Worm (Caenorhabditis elegans): ENCODE results near the gene chil-13.
A peak's percentile ranks its signal among the peaks of the same experiment; 100 is the strongest.

chil-13 gene

ce11 chrII:9416381-9417276 is 21.5 kb downstream of the chil-13 start, which contains the start of the genes gss-1 and chch-3 (continued):
- TF ChIP-seq nhr-47 (tag; optimal IDR thresholded peaks at IDR 0.05): peak; percentile 74
- TF ChIP-seq nhr-84 (tag; optimal IDR thresholded peaks at IDR 0.05): no peak
- no peak for TF ChIP-seq nhr-76 (tag; optimal IDR thresholded peaks at IDR 0.05)
- TF ChIP-seq dpl-1 (GFP tag; optimal IDR thresholded peaks at IDR 0.05): peak; percentile 44 to 77 (median 75)
- no peak for TF ChIP-seq hpl-2 (GFP tag; optimal IDR thresholded peaks at IDR 0.05)
- no peak for TF ChIP-seq lir-3 (tag; optimal IDR thresholded peaks at IDR 0.05; ENCODE audit: poor library complexity)
- TF ChIP-seq sox-4 (tag; optimal IDR thresholded peaks at IDR 0.05): no peak
- peak; percentile 42 for TF ChIP-seq fkh-8 (tag; optimal IDR thresholded peaks at IDR 0.05)
- peak; percentile 68 for TF ChIP-seq skn-1 (tag; optimal IDR thresholded peaks at IDR 0.05)
- no peak for TF ChIP-seq sup-37 (GFP tag; optimal IDR thresholded peaks at IDR 0.05)
- TF ChIP-seq ets-5 (GFP tag; IDR thresholded peaks at IDR 0.05): no peak
- peak; percentile 77 for TF ChIP-seq nhr-19 (GFP tag; conservative IDR thresholded peaks at IDR 0.05)
- TF ChIP-seq fos-1 (tag; optimal IDR thresholded peaks at IDR 0.05): no peak
- TF ChIP-seq lin-15B (tag; optimal IDR thresholded peaks at IDR 0.05): peak; percentile 48
- TF ChIP-seq nhr-20 (tag; optimal IDR thresholded peaks at IDR 0.05): peak; percentile 80
- peak; percentile 55 to 67 (median 67) for TF ChIP-seq ceh-82 (tag; optimal IDR thresholded peaks at IDR 0.05)
- peak; percentile 7 for TF ChIP-seq nhr-77 (tag; optimal IDR thresholded peaks at IDR 0.05)
- TF ChIP-seq mab-9 (GFP tag; IDR thresholded peaks at IDR 0.05): no peak
- TF ChIP-seq isw-1 (GFP tag; IDR thresholded peaks at IDR 0.05): peak; percentile 63
- no peak for TF ChIP-seq pqm-1 (tag; optimal IDR thresholded peaks at IDR 0.05)
- no peak for TF ChIP-seq hlh-17 (GFP tag; optimal IDR thresholded peaks at IDR 0.05; ENCODE audit: borderline replicate concordance)
- peak; percentile 49 for TF ChIP-seq lin-39 (tag; optimal IDR thresholded peaks at IDR 0.05)
- peak; percentile 49; the same call in 1 of the 2 replicates for TF ChIP-seq grh-1 (GFP tag; IDR thresholded peaks at IDR 0.05)
- TF ChIP-seq alr-1 (tag; optimal IDR thresholded peaks at IDR 0.05; ENCODE audit: borderline replicate concordance): no peak
- TF ChIP-seq tlp-1 (tag; optimal IDR thresholded peaks at IDR 0.05): no peak
- TF ChIP-seq ceh-8 (GFP tag; optimal IDR thresholded peaks at IDR 0.05): peak; percentile 24
- peak; percentile 66 for TF ChIP-seq swsn-7 (tag; optimal IDR thresholded peaks at IDR 0.05)
- no peak for TF ChIP-seq fkh-4 (tag; optimal IDR thresholded peaks at IDR 0.05; ENCODE audit: borderline replicate concordance)
- no peak for TF ChIP-seq jun-1 (tag; optimal IDR thresholded peaks at IDR 0.05)
- TF ChIP-seq F16B12.6 (tag; optimal IDR thresholded peaks at IDR 0.05): peak; percentile 58
- TF ChIP-seq nhr-12 (tag; optimal IDR thresholded peaks at IDR 0.05): no peak
- peak; percentile 28 for TF ChIP-seq nhr-90 (tag; optimal IDR thresholded peaks at IDR 0.05; ENCODE audit: poor library complexity)
- TF ChIP-seq efl-1 (optimal IDR thresholded peaks at IDR 0.05): peak; percentile 68 to 77
- TF ChIP-seq efl-1 (GFP tag; optimal IDR thresholded peaks at IDR 0.05 in 1 of 2): peak; percentile 70 to 96
- TF ChIP-seq lin-14 (GFP tag; optimal IDR thresholded peaks at IDR 0.05): peak; percentile 81
- TF ChIP-seq unc-30 (tag; optimal IDR thresholded peaks at IDR 0.05): no peak
- TF ChIP-seq lin-35 (GFP tag; optimal IDR thresholded peaks at IDR 0.05): peak; percentile 75 to 81
- no peak for TF ChIP-seq zip-4 (GFP tag; optimal IDR thresholded peaks at IDR 0.05)
- TF ChIP-seq pag-3 (tag; optimal IDR thresholded peaks at IDR 0.05; ENCODE audit: borderline replicate concordance, insufficient read depth): no peak
- peak; percentile 45 for TF ChIP-seq blmp-1 (tag; optimal IDR thresholded peaks at IDR 0.05)
- TF ChIP-seq nhr-11 (tag; optimal IDR thresholded peaks at IDR 0.05): peak; percentile 61
- TF ChIP-seq dsc-1 (tag; optimal IDR thresholded peaks at IDR 0.05): no peak

All from whole organism, L1 larva.